Fruit fly (Drosophila melanogaster): Measurements from ENCODE around the gene Grip71.

The Grip71 gene

dm6 chr2L:18695404-18695804 lies 13.2 kb upstream of the Grip71 start, which contains the start of the genes CG10383 and CG10338 (continued):
- TF ChIP-seq chn (GFP tag; optimal IDR thresholded peaks at IDR 0.05) (peak; percentile 96), caup (GFP tag; optimal IDR thresholded peaks at IDR 0.05; ENCODE audit: severe bottlenecking) (peak; percentile 77), grau (tag; optimal IDR thresholded peaks at IDR 0.05) (peak; percentile 78), pan (optimal IDR thresholded peaks at IDR 0.05) (no peak), pan (GFP tag; optimal IDR thresholded peaks at IDR 0.05 in 1 of 2, IDR thresholded peaks at IDR 0.05 in 1 of 2) (peak in 1 of 2 experiments; percentile 94), slbo (GFP tag; IDR thresholded peaks at IDR 0.05) (peak; percentile 95), CG2889 (GFP tag; IDR thresholded peaks at IDR 0.05) (peak; percentile 83), ATbp (GFP tag; optimal IDR thresholded peaks at IDR 0.05) (peak; percentile 72), CoRest (tag; optimal IDR thresholded peaks at IDR 0.05) (peak; percentile 81), CG15479 (GFP tag; optimal IDR thresholded peaks at IDR 0.05) (no peak), schlank (tag; optimal IDR thresholded peaks at IDR 0.05) (peak; percentile 72), Antp (GFP tag; optimal IDR thresholded peaks at IDR 0.05) (peak; percentile 95), en (GFP tag; optimal IDR thresholded peaks at IDR 0.05) (peak; percentile 24), Optix (GFP tag; IDR thresholded peaks at IDR 0.05) (peak; percentile 88), Poxn (GFP tag; IDR thresholded peaks at IDR 0.05) (peak; percentile 12; the same call in 1 of the 2 replicates), ci (GFP tag; IDR thresholded peaks at IDR 0.05) (peak; percentile 97), CG1792 (GFP tag; optimal IDR thresholded peaks at IDR 0.05) (peak; percentile 82), br (optimal IDR thresholded peaks at IDR 0.05) (no peak), peb (GFP tag; IDR thresholded peaks at IDR 0.05) (peak; percentile 77), Ets97D (GFP tag; optimal IDR thresholded peaks at IDR 0.05) (peak; percentile 88), CG31388 (GFP tag; optimal IDR thresholded peaks at IDR 0.05) (peak; percentile 46), CG11093 (GFP tag; IDR thresholded peaks at IDR 0.05) (peak; percentile 76; the same call in 1 of the 3 replicates), Elba2 (GFP tag; optimal IDR thresholded peaks at IDR 0.05) (peak; percentile 48), Six4 (GFP tag; optimal IDR thresholded peaks at IDR 0.05) (peak; percentile 75), CG2120 (GFP tag; optimal IDR thresholded peaks at IDR 0.05) (peak; percentile 96), CG31365 (tag; optimal IDR thresholded peaks at IDR 0.05) (peak; percentile 60), B-H1 (GFP tag; IDR thresholded peaks at IDR 0.05) (peak; percentile 86), CG8765 (GFP tag; IDR thresholded peaks at IDR 0.05) (peak; percentile 54; the same call in 1 of the 2 replicates), CG9437 (GFP tag; optimal IDR thresholded peaks at IDR 0.05) (peak; percentile 23), so (GFP tag; IDR thresholded peaks at IDR 0.05) (peak; percentile 67; the same call in 1 of the 3 replicates), CG43689 (GFP tag; IDR thresholded peaks at IDR 0.05) (peak; percentile 55), fd64A (GFP tag; optimal IDR thresholded peaks at IDR 0.05) (peak; percentile 22), rib (GFP tag; IDR thresholded peaks at IDR 0.05) (peak; percentile 85), Nf-YC (tag; optimal IDR thresholded peaks at IDR 0.05) (peak; percentile 55), CG6272 (GFP tag; IDR thresholded peaks at IDR 0.05) (peak; percentile 88), HLHmδ (GFP tag; optimal IDR thresholded peaks at IDR 0.05) (no peak), CG2712 (tag; optimal IDR thresholded peaks at IDR 0.05) (peak; percentile 83), CG12391 (tag; optimal IDR thresholded peaks at IDR 0.05) (peak; percentile 80), CG34376 (GFP tag; optimal IDR thresholded peaks at IDR 0.05) (peak; percentile 72), phol (tag; optimal IDR thresholded peaks at IDR 0.05) (peak; percentile 83), CG2678 (tag; optimal IDR thresholded peaks at IDR 0.05) (peak; percentile 79), Sry-β (GFP tag; optimal IDR thresholded peaks at IDR 0.05) (peak; percentile 9), HLH54F (GFP tag; optimal IDR thresholded peaks at IDR 0.05) (peak; percentile 91), CG4328 (GFP tag; optimal IDR thresholded peaks at IDR 0.05) (peak; percentile 61), tin (GFP tag; optimal IDR thresholded peaks at IDR 0.05) (peak; percentile 77), CG16779 (GFP tag; IDR thresholded peaks at IDR 0.05) (peak; percentile 93), dan (GFP tag; IDR thresholded peaks at IDR 0.05) (no peak), Med (GFP tag) (peak; percentile 99), unpg (GFP tag; optimal IDR thresholded peaks at IDR 0.05) (peak; percentile 85), CG12942 (GFP tag; optimal IDR thresholded peaks at IDR 0.05) (peak; percentile 79), HmgD (GFP tag; optimal IDR thresholded peaks at IDR 0.05) (peak; percentile 86), CG9215 (GFP tag; IDR thresholded peaks at IDR 0.05) (peak; percentile 86)
